Fruit fly (Drosophila melanogaster): ENCODE data around the gene CG11768.

DNA sequence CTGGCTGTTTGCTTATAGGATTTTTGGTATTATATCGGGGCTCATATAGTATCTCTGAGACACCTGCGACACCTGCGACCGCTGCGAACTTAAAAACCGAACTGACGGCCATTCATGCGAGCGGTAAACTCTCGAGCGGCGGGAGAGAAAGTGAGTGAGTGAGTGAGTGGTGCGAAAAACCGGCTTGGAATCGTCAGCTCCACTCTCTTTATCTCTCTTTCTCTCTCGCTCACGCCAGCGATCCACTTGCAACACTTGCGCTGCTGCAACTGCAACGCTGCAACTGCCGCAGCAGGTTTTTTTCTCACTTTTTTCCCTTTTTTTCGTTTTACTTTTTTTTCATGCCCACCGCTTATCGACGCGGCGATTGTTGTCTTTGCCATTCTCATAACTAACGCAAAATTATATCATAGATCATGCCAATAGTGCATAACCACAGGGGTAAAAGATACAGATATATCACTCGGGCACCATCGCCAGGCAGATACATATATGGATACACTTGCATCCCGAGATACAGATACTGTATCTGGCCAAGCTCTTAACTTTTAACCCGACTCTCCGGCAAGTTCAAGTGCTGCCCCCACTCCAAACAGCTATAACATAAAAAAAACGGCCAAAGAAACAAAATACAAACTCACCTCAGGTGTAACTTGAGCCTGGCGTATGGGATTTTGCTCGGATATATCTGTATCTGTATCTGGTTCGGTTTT lies 24.6 kb upstream of the CG11768 start:
- TF ChIP-seq insv (optimal IDR thresholded peaks at IDR 0.05) (no peak), Myc (optimal IDR thresholded peaks at IDR 0.05) (no peak), psq (optimal IDR thresholded peaks at IDR 0.05) (no peak), h (optimal IDR thresholded peaks at IDR 0.05) (no peak)
